Fruit fly (Drosophila melanogaster): ENCODE results near the gene CG4611.

The CG4611 gene

DNA sequence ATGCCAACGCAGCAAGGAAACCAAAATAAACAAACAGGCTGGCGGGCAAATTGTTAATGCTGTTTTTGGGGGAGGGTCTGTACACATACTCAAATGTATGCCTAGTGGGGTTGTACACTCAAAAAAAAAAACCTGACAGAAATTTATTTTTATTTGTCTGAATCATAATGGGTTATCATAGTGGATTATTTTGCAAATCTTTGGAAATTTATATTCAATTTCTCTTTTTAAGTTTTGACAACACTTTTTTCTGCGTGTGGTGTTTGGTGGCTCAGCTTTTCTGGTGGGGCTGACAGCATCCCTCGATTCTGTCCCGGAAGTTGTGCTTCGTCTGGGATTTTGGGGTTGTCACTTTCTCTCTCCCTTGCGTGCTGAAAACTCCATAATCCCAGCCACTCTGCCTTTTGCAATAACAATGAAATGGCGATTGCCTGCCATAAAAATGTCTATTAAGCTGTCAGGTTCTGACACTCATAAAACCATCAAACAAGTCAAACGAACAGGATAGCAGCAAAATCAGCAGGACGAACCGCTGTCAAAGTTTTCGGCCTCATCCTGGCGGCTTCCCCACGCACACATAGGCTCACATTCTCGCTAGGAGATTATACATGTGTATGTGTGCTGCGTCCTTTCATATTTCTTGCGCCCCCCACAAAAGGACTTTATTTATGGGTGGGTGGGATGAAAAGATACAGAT is 18.9 kb downstream of the CG4611 start:
- TF ChIP-seq noc (tag; optimal IDR thresholded peaks at IDR 0.05) = no peak

DNA sequence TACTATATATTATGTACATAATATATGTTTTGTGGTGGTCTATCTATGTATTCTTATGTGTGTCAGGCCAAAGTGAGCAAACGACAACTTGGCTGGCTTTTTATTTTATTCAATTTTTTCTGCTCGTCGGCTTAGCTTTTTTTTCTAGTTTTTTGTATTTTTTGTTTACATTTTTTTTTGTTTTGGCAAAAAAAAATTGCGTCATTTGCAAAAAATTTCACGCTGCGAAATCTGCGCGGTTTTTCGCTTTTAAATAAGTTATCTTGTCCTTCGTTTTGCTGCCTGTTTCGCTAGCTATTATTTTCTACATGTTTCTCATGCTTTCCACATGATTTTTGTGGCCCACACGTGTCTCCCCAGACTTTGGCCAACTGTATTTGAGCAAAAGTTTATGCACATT is 36.3 kb downstream of the CG4611 start:
- TF ChIP-seq noc (tag; optimal IDR thresholded peaks at IDR 0.05) = no peak

- TF ChIP-seq noc (tag; optimal IDR thresholded peaks at IDR 0.05) = no peak
Observed at dm6 chr3L:5176071-5176470, 39.9 kb downstream of the CG4611 start.

dm6 chr3L:5176789-5177188 is 40.6 kb downstream of the CG4611 start:
- peak; percentile 50 for TF ChIP-seq noc (tag; optimal IDR thresholded peaks at IDR 0.05)

dm6 chr3L:5178903-5179302 is 42.7 kb downstream of the CG4611 start:
- TF ChIP-seq noc (tag; optimal IDR thresholded peaks at IDR 0.05) = no peak

- no peak for TF ChIP-seq noc (tag; optimal IDR thresholded peaks at IDR 0.05)
Observed at dm6 chr3L:5180179-5180578, 44.0 kb downstream of the CG4611 start.

DNA sequence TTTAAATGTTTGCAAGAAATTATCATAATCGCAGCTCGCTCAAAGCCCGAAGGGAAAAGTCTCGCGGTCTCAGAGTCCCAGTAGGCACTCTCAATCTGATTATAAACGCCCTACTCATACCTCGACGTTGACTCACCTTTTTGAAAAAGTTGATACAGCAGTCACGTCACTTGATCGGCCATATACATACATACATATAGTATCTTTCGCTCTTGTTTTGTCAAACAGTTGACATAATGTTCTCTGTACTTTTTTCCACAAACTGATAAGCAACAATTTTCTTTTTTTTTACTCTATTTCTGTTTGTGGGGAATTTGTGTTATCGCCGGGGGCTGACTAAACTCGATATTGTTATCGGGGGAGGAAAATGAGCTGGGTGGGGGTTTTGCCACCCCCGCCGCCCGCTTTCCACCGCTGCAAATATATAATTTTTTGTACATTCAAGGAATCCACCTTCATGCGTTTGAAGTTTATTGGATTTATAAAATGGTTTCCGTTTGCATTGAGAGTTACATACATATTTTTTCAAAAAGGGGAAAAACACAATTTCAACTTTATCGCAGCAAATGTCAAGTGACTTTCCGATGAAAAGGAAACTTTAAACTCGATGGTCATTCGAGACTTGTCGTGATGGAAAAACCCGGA is 44.9 kb downstream of the CG4611 start:
- no peak for TF ChIP-seq noc (tag; optimal IDR thresholded peaks at IDR 0.05)

- no peak for TF ChIP-seq noc (tag; optimal IDR thresholded peaks at IDR 0.05)
Observed at dm6 chr3L:5182255-5182993, 46.2 kb downstream of the CG4611 start.

DNA sequence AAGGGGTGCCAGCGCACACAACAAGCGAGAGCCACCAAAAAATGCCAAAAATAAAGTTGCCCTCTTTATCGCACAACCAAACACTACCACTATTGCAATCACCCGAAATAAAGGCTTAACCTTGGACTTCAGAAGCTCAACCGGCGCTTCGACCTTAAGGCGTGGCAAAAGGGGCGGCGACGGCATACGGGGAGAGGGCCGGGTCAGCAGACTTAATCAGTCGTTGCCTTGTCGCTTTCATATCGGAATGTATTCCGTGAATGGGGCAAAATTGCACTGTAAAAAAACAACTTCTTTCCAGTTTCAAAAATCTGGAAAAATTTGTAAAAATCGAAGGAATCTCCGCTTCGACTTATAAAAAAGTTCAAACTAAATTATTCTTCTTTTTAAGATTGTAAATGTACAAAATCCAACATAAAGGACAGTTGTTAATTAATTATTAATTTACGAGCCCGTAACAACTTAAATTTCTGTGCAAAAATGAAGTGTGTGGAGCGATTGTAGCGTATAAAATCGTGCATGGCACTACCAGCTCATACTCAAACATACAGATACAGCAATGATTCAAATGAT is 46.9 kb downstream of the CG4611 start:
- peak; percentile 25 for TF ChIP-seq noc (tag; optimal IDR thresholded peaks at IDR 0.05)

DNA sequence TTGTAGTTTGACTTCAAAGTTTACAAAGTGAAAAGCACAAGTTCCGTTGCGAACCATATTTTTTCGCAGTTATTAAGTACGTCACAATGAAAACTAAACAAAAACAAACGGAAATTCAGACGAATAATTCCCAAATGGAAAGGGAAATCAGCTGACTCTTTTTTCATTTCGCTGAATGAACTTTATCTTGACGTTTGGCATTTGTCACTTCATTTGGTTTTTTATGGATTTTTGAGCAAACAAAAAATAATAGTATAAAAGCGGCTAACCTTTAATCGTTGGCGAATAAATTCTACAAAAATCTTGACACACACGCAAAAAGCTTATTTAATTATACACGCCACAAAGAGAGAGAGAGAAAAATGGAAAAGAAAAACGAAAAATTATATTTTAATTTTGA is 47.5 kb downstream of the CG4611 start:
- TF ChIP-seq noc (tag; optimal IDR thresholded peaks at IDR 0.05) = no peak

- TF ChIP-seq noc (tag; optimal IDR thresholded peaks at IDR 0.05) = no peak
Observed at dm6 chr3L:5184502-5184859, 48.3 kb downstream of the CG4611 start.

dm6 chr3L:5184860-5185639 is 48.9 kb downstream of the CG4611 start:
- peak; percentile 63 for TF ChIP-seq noc (tag; optimal IDR thresholded peaks at IDR 0.05)

- peak; percentile 88 for TF ChIP-seq noc (tag; optimal IDR thresholded peaks at IDR 0.05)
Observed at dm6 chr3L:5186807-5187571, 50.8 kb downstream of the CG4611 start.

dm6 chr3L:5187572-5187934 is 51.4 kb downstream of the CG4611 start:
- no peak for TF ChIP-seq noc (tag; optimal IDR thresholded peaks at IDR 0.05)

All from whole organism, larva.